Fruit fly (Drosophila melanogaster): ENCODE data around the gene dikar.

- TF ChIP-seq Sin3A (optimal IDR thresholded peaks at IDR 0.05) (no peak), insv (optimal IDR thresholded peaks at IDR 0.05) (no peak)
These were observed 37.1 kb downstream of the dikar start for dm6 chr3L:6705865-6706264.

Data from Kc167 (cell line).